Worm (Caenorhabditis elegans) whole organism, late embryonic: ENCODE data around the gene F19B10.3.

ENCODE experiments used
- C08G9.2 ChIP-seq: sonication (generic microtip); optimal IDR thresholded peaks from 2 replicates; lab custom pipeline; 2016; ENCODE audit warnings: mild to moderate bottlenecking, missing genetic modification characterization, moderate library complexity, missing compliant biosample characterization
- ama-1 ChIP-seq: fragments of 150-350 bp; optimal IDR thresholded peaks from 2 replicates; lab custom pipeline; 2014
- ceh-9 ChIP-seq: sonication (generic microtip); optimal IDR thresholded peaks from 2 replicates; lab custom pipeline; 2016; ENCODE audit warnings: mild to moderate bottlenecking, missing genetic modification characterization, inconsistent platforms, missing compliant biosample characterization
- hlh-6 ChIP-seq: sonication (generic microtip); optimal IDR thresholded peaks from 2 replicates; lab custom pipeline; 2016; ENCODE audit warnings: missing genotype, missing genetic modification characterization, missing compliant biosample characterization
- pag-3 ChIP-seq: sonication (generic microtip); optimal IDR thresholded peaks from 2 replicates; lab custom pipeline; 2016; ENCODE audit warnings: missing compliant biosample characterization, missing genetic modification characterization, borderline replicate concordance
- pqm-1 ChIP-seq: sonication (generic microtip); optimal IDR thresholded peaks from 2 replicates; lab custom pipeline; 2016; ENCODE audit warnings: missing genetic modification characterization, missing compliant biosample characterization

- TF ChIP-seq hlh-6 (tag; lab: Kevin White, UChicago) (no peak), pag-3 (tag; lab: Kevin White, UChicago) (no peak), pqm-1 (no peak), ama-1 (lab: Kevin White, UChicago) (no peak), C08G9.2 (tag; lab: Kevin White, UChicago) (no peak), ceh-9 (no peak)
These were observed 43.7 kb upstream of the F19B10.3 start for ce11 chrII:3620862-3621261.
